Worm (Caenorhabditis elegans): ENCODE results near the gene slo-2.
"Not testable (repeated sequence)": the region's sequence is repeated elsewhere in the genome, so short reads cannot be mapped to it uniquely, and the experiment has no call there.

The slo-2 gene

ce11 chrX:11405908-11406307 lies at the start of gene slo-2:
Gene slo-2 (minus strand): TSS chrX:11405931.
- TF ChIP-seq unc-62 (GFP tag; optimal IDR thresholded peaks at IDR 0.05): no peak

ce11 chrX:11454231-11454630 lies 48.5 kb upstream of the slo-2 start, which contains the start of gene F48C5.2:
Gene F48C5.2 (minus strand): TSS chrX:11454331.
- no peak for TF ChIP-seq unc-62 (GFP tag; optimal IDR thresholded peaks at IDR 0.05)

ce11 chrX:11452316-11452715 lies 46.6 kb upstream of the slo-2 start:
- no peak for TF ChIP-seq unc-62 (GFP tag; optimal IDR thresholded peaks at IDR 0.05)

- TF ChIP-seq unc-62 (GFP tag; optimal IDR thresholded peaks at IDR 0.05): no peak
Observed at ce11 chrX:11450261-11450660, 44.5 kb upstream of the slo-2 start.

- no peak for TF ChIP-seq unc-62 (GFP tag; optimal IDR thresholded peaks at IDR 0.05)
Observed at ce11 chrX:11447695-11448094, 42.0 kb upstream of the slo-2 start.

- TF ChIP-seq unc-62 (GFP tag; optimal IDR thresholded peaks at IDR 0.05): no peak
Observed at ce11 chrX:11446535-11446934, 40.8 kb upstream of the slo-2 start, which contains the start of gene igeg-2. Gene igeg-2 (minus strand): TSS chrX:11446635.

ce11 chrX:11439740-11440139 lies 34.0 kb upstream of the slo-2 start, which contains the start of gene F46C3.7:
Gene F46C3.7 (plus strand): TSS chrX:11440040.
- not testable (repeated sequence) for TF ChIP-seq unc-62 (GFP tag; optimal IDR thresholded peaks at IDR 0.05)

ce11 chrX:11437716-11438115 lies 32.0 kb upstream of the slo-2 start:
- TF ChIP-seq unc-62 (GFP tag; optimal IDR thresholded peaks at IDR 0.05): no peak

ce11 chrX:11435488-11435887 lies 29.8 kb upstream of the slo-2 start:
- TF ChIP-seq unc-62 (GFP tag; optimal IDR thresholded peaks at IDR 0.05): no peak

ce11 chrX:11433488-11433887 lies 27.8 kb upstream of the slo-2 start, which contains the start of gene hum-4:
Gene hum-4 (minus strand): TSS chrX:11433588.
- no peak for TF ChIP-seq unc-62 (GFP tag; optimal IDR thresholded peaks at IDR 0.05)

- TF ChIP-seq unc-62 (GFP tag; optimal IDR thresholded peaks at IDR 0.05): no peak
Observed at ce11 chrX:11427550-11427949, 21.8 kb upstream of the slo-2 start.

ce11 chrX:11426647-11427046 lies 20.9 kb upstream of the slo-2 start:
- no peak for TF ChIP-seq unc-62 (GFP tag; optimal IDR thresholded peaks at IDR 0.05)

ce11 chrX:11419988-11420387 lies 14.3 kb upstream of the slo-2 start, which contains the start of gene F46C3.6:
Gene F46C3.6 (minus strand): TSS chrX:11420074.
- no peak for TF ChIP-seq unc-62 (GFP tag; optimal IDR thresholded peaks at IDR 0.05)

ce11 chrX:11418667-11419066 lies 12.9 kb upstream of the slo-2 start, which contains the start of gene F46C3.2:
Gene F46C3.2 (minus strand): TSS chrX:11418767.
- no peak for TF ChIP-seq unc-62 (GFP tag; optimal IDR thresholded peaks at IDR 0.05)

ce11 chrX:11414837-11415550 lies 9.3 kb upstream of the slo-2 start, which contains the start of gene pek-1:
Gene pek-1 (minus strand): TSS chrX:11414887.
- TF ChIP-seq unc-62 (GFP tag; optimal IDR thresholded peaks at IDR 0.05): no peak

- no peak for TF ChIP-seq unc-62 (GFP tag; optimal IDR thresholded peaks at IDR 0.05)
Observed at ce11 chrX:11411675-11412074, 5.9 kb upstream of the slo-2 start.

ce11 chrX:11409457-11409856 lies 3.7 kb upstream of the slo-2 start:
- TF ChIP-seq unc-62 (GFP tag; optimal IDR thresholded peaks at IDR 0.05): no peak
